Fruit fly (Drosophila melanogaster): Measurements from ENCODE around the gene CG3610.

CG3610 gene

dm6 chr3R:14817721-14818215 lies 27.1 kb upstream of the CG3610 start (continued):
- TF ChIP-seq psq (GFP tag; optimal IDR thresholded peaks at IDR 0.05) (peak; percentile 34), foxo (GFP tag; optimal IDR thresholded peaks at IDR 0.05) (no peak), Abd-B (GFP tag; optimal IDR thresholded peaks at IDR 0.05) (no peak), Jra (GFP tag; optimal IDR thresholded peaks at IDR 0.05) (peak; percentile 4), brk (GFP tag; optimal IDR thresholded peaks at IDR 0.05) (no peak), ey (GFP tag; optimal IDR thresholded peaks at IDR 0.05) (no peak)

- no peak for TF ChIP-seq Mio (GFP tag; optimal IDR thresholded peaks at IDR 0.05)
- TF ChIP-seq Hnf4 (GFP tag; optimal IDR thresholded peaks at IDR 0.05): no peak
- no peak for TF ChIP-seq ey (GFP tag; optimal IDR thresholded peaks at IDR 0.05)
- no peak for TF ChIP-seq br (GFP tag; optimal IDR thresholded peaks at IDR 0.05)
- no peak for TF ChIP-seq tai (GFP tag; optimal IDR thresholded peaks at IDR 0.05)
- peak; percentile 59 for TF ChIP-seq Dfd (GFP tag; optimal IDR thresholded peaks at IDR 0.05)
- no peak for TF ChIP-seq h (GFP tag; optimal IDR thresholded peaks at IDR 0.05)
- no peak for TF ChIP-seq Hr78 (GFP tag; optimal IDR thresholded peaks at IDR 0.05)
- TF ChIP-seq lola (GFP tag; optimal IDR thresholded peaks at IDR 0.05): no peak
- peak; percentile 17 for TF ChIP-seq OdsH (GFP tag; optimal IDR thresholded peaks at IDR 0.05)
- no peak for TF ChIP-seq GATAd (GFP tag; optimal IDR thresholded peaks at IDR 0.05)
- peak in 1 of 2 experiments; percentile 7 for TF ChIP-seq dl (GFP tag; optimal IDR thresholded peaks at IDR 0.05; ENCODE audit: insufficient read depth in 1 of 2, partially characterized antibody in 2 of 2)
Measured at dm6 chr3R:14819711-14820153, 25.1 kb upstream of the CG3610 start.

dm6 chr3R:14821175-14821574 lies 23.7 kb upstream of the CG3610 start:
- no peak for TF ChIP-seq Hr78 (GFP tag; optimal IDR thresholded peaks at IDR 0.05)
- TF ChIP-seq CrebA (GFP tag; optimal IDR thresholded peaks at IDR 0.05; ENCODE audit: borderline replicate concordance): no peak
- TF ChIP-seq lola (GFP tag; optimal IDR thresholded peaks at IDR 0.05): no peak
- no peak for TF ChIP-seq ey (GFP tag; optimal IDR thresholded peaks at IDR 0.05)
- TF ChIP-seq woc (GFP tag; optimal IDR thresholded peaks at IDR 0.05): no peak
- no peak for TF ChIP-seq Dif (GFP tag; optimal IDR thresholded peaks at IDR 0.05; ENCODE audit: partially characterized antibody)
- TF ChIP-seq Sp1 (GFP tag; optimal IDR thresholded peaks at IDR 0.05): no peak
- no peak for TF ChIP-seq Hnf4 (GFP tag; optimal IDR thresholded peaks at IDR 0.05)
- TF ChIP-seq h (GFP tag; optimal IDR thresholded peaks at IDR 0.05): no peak
- no peak for TF ChIP-seq CG32264 (GFP tag; optimal IDR thresholded peaks at IDR 0.05)
- no peak for TF ChIP-seq dmrt93B (GFP tag; optimal IDR thresholded peaks at IDR 0.05)
- TF ChIP-seq psq (GFP tag; optimal IDR thresholded peaks at IDR 0.05): no peak

- TF ChIP-seq psq (GFP tag; optimal IDR thresholded peaks at IDR 0.05) (no peak), ey (GFP tag; optimal IDR thresholded peaks at IDR 0.05) (no peak), N (GFP tag; optimal IDR thresholded peaks at IDR 0.05) (peak; percentile 63), Vsx2 (GFP tag; optimal IDR thresholded peaks at IDR 0.05; ENCODE audit: partially characterized antibody) (peak; percentile 27), Myc (optimal IDR thresholded peaks at IDR 0.05) (peak; percentile 85), lola (GFP tag; optimal IDR thresholded peaks at IDR 0.05) (no peak), CG32264 (GFP tag; optimal IDR thresholded peaks at IDR 0.05) (no peak), Jra (GFP tag; optimal IDR thresholded peaks at IDR 0.05) (no peak), Dif (GFP tag; optimal IDR thresholded peaks at IDR 0.05; ENCODE audit: partially characterized antibody) (peak; percentile 1)
Measured at dm6 chr3R:14822954-14823353, 21.9 kb upstream of the CG3610 start.

- no peak for TF ChIP-seq Hr83 (GFP tag; optimal IDR thresholded peaks at IDR 0.05; ENCODE audit: poor library complexity, severe bottlenecking)
- no peak for TF ChIP-seq Myc (optimal IDR thresholded peaks at IDR 0.05)
- no peak for TF ChIP-seq foxo (GFP tag; optimal IDR thresholded peaks at IDR 0.05)
- no peak for TF ChIP-seq Jra (GFP tag; optimal IDR thresholded peaks at IDR 0.05)
- no peak for TF ChIP-seq dl (GFP tag; optimal IDR thresholded peaks at IDR 0.05; ENCODE audit: insufficient read depth in 1 of 2, partially characterized antibody in 2 of 2)
- no peak for TF ChIP-seq fru (GFP tag; optimal IDR thresholded peaks at IDR 0.05)
- TF ChIP-seq N (GFP tag; optimal IDR thresholded peaks at IDR 0.05): no peak
- TF ChIP-seq Dfd (GFP tag; optimal IDR thresholded peaks at IDR 0.05): no peak
- no peak for TF ChIP-seq jim (GFP tag; optimal IDR thresholded peaks at IDR 0.05)
- no peak for TF ChIP-seq Vsx2 (GFP tag; optimal IDR thresholded peaks at IDR 0.05; ENCODE audit: partially characterized antibody)
- TF ChIP-seq brk (GFP tag; optimal IDR thresholded peaks at IDR 0.05): no peak
- no peak for TF ChIP-seq lola (GFP tag; optimal IDR thresholded peaks at IDR 0.05)
- TF ChIP-seq usp (GFP tag; optimal IDR thresholded peaks at IDR 0.05): no peak
- no peak for TF ChIP-seq Rel (GFP tag; optimal IDR thresholded peaks at IDR 0.05)
- no peak for TF ChIP-seq Rel (tag; optimal IDR thresholded peaks at IDR 0.05)
Measured at dm6 chr3R:14830262-14830758, 14.5 kb upstream of the CG3610 start.

Data from whole organism, wandering third instar larva.